Fruit fly (Drosophila melanogaster): Measurements from ENCODE around the gene emei.
A peak's percentile ranks its signal among the peaks of the same experiment; 100 is the strongest.

Gene emei

DNA sequence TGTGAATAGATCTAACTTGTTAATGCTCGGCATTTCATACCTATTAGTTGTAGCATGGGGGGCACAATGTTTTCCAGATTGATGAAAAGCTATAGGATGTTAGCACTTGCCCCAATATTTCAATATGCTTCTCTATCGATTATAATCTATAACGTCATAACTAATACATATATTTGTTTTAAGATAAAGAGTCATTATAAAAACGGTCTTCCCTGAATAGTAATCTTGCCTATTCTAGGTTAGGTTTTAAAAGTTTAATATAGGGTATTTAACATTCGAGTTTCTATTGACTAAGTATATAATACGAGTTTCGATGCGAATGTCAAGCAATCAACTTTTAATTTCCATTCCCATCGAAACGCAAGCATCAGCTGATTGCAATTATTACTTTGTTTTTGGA is 48.3 kb upstream of the emei start, which contains the start of the genes CG6321 and Blos2 (continued):
- peak; percentile 58 for TF ChIP-seq E2f2 (GFP tag; IDR thresholded peaks at IDR 0.05)
- peak; percentile 61 for TF ChIP-seq CG15011 (GFP tag; optimal IDR thresholded peaks at IDR 0.05)
- TF ChIP-seq CG3407 (GFP tag; optimal IDR thresholded peaks at IDR 0.05) = peak; percentile 24
- peak; percentile 55 for TF ChIP-seq ttk (GFP tag; IDR thresholded peaks at IDR 0.05)
- TF ChIP-seq Bteb2 (GFP tag; optimal IDR thresholded peaks at IDR 0.05) = peak; percentile 57
- TF ChIP-seq CG30431 (GFP tag; optimal IDR thresholded peaks at IDR 0.05) = no peak
- peak; percentile 81 for TF ChIP-seq MBD-R2 (GFP tag; IDR thresholded peaks at IDR 0.05)
- peak; percentile 38; the same call in 1 of the 2 replicates for TF ChIP-seq CG4730 (GFP tag; IDR thresholded peaks at IDR 0.05)
- no peak for TF ChIP-seq Lim3 (GFP tag; IDR thresholded peaks at IDR 0.05)
- TF ChIP-seq stc (GFP tag; IDR thresholded peaks at IDR 0.05) = peak; percentile 79
- no peak for TF ChIP-seq CG6272 (GFP tag; IDR thresholded peaks at IDR 0.05)
- 0 out of 2 replicates have a peak, but pooled peaks have one; percentile 5 for TF ChIP-seq CG32772 (GFP tag; IDR thresholded peaks at IDR 0.05)
- no peak for TF ChIP-seq pb (GFP tag; optimal IDR thresholded peaks at IDR 0.05)
- TF ChIP-seq CHES-1-like (GFP tag; optimal IDR thresholded peaks at IDR 0.05) = peak; percentile 11
- TF ChIP-seq br (optimal IDR thresholded peaks at IDR 0.05) = no peak
- TF ChIP-seq disco-r (GFP tag; optimal IDR thresholded peaks at IDR 0.05) = no peak
- TF ChIP-seq Oli (tag; optimal IDR thresholded peaks at IDR 0.05) = peak; percentile 78
- TF ChIP-seq CG10959 (GFP tag; IDR thresholded peaks at IDR 0.05) = peak; percentile 27; the same call in 1 of the 2 replicates
- peak; percentile 50 for TF ChIP-seq CG11247 (GFP tag; IDR thresholded peaks at IDR 0.05)
- no peak for TF ChIP-seq Bdp1 (GFP tag; optimal IDR thresholded peaks at IDR 0.05)
- TF ChIP-seq CG14667 (GFP tag; IDR thresholded peaks at IDR 0.05) = no peak
- peak; percentile 82 for TF ChIP-seq CG14710 (tag; optimal IDR thresholded peaks at IDR 0.05)
- TF ChIP-seq crol (GFP tag; IDR thresholded peaks at IDR 0.05) = no peak
- TF ChIP-seq sd (tag; optimal IDR thresholded peaks at IDR 0.05) = peak; percentile 67
- TF ChIP-seq Trl (optimal IDR thresholded peaks at IDR 0.05) = no peak
- TF ChIP-seq Trl (GFP tag; optimal IDR thresholded peaks at IDR 0.05) = peak; percentile 45
- TF ChIP-seq seq (GFP tag; IDR thresholded peaks at IDR 0.05) = peak; percentile 16; the same call in 1 of the 2 replicates
- TF ChIP-seq Drgx (GFP tag; IDR thresholded peaks at IDR 0.05) = peak; percentile 77
- TF ChIP-seq Atf3 (GFP tag; optimal IDR thresholded peaks at IDR 0.05) = no peak
- no peak; the same call in 1 of the 2 replicates for TF ChIP-seq Awh (GFP tag; IDR thresholded peaks at IDR 0.05)
- TF ChIP-seq Opbp (GFP tag; IDR thresholded peaks at IDR 0.05; ENCODE audit: partially characterized antibody) = no peak
- TF ChIP-seq Side (GFP tag; optimal IDR thresholded peaks at IDR 0.05) = peak; percentile 38
- peak; percentile 55; the same call in 1 of the 2 replicates for TF ChIP-seq chm (GFP tag; IDR thresholded peaks at IDR 0.05)
- TF ChIP-seq CG12236 (GFP tag; optimal IDR thresholded peaks at IDR 0.05) = peak; percentile 18
- peak in 1 of 2 experiments; percentile 83 for TF ChIP-seq eve (GFP tag; optimal IDR thresholded peaks at IDR 0.05)
- TF ChIP-seq CG1832 (GFP tag; optimal IDR thresholded peaks at IDR 0.05) = no peak
- TF ChIP-seq luna (GFP tag; optimal IDR thresholded peaks at IDR 0.05) = no peak
- TF ChIP-seq CG2202 (tag; optimal IDR thresholded peaks at IDR 0.05) = peak; percentile 32
- peak; percentile 73 for TF ChIP-seq CG4424 (GFP tag; optimal IDR thresholded peaks at IDR 0.05)
- no peak for TF ChIP-seq Jarid2 (GFP tag; optimal IDR thresholded peaks at IDR 0.05)
- no peak for TF ChIP-seq trh (GFP tag; optimal IDR thresholded peaks at IDR 0.05)
- TF ChIP-seq Camta (GFP tag; optimal IDR thresholded peaks at IDR 0.05) = peak; percentile 19
- no peak for TF ChIP-seq crc (GFP tag; optimal IDR thresholded peaks at IDR 0.05)
- peak; percentile 57 for TF ChIP-seq CG13624 (GFP tag; optimal IDR thresholded peaks at IDR 0.05)
- TF ChIP-seq CG10274 (GFP tag; optimal IDR thresholded peaks at IDR 0.05) = peak; percentile 24
- TF ChIP-seq ATbp (GFP tag; optimal IDR thresholded peaks at IDR 0.05) = peak; percentile 64
- TF ChIP-seq Optix (GFP tag; IDR thresholded peaks at IDR 0.05) = no peak
- TF ChIP-seq nerfin-2 (GFP tag; IDR thresholded peaks at IDR 0.05; ENCODE audit: partially characterized antibody) = no peak
- TF ChIP-seq CG6854 (GFP tag; optimal IDR thresholded peaks at IDR 0.05) = peak; percentile 80
- peak; percentile 29 for TF ChIP-seq CG31388 (GFP tag; optimal IDR thresholded peaks at IDR 0.05)
- TF ChIP-seq H15 (GFP tag; IDR thresholded peaks at IDR 0.05) = 0 out of 3 replicates have a peak, but pooled peaks have one; percentile 27
- TF ChIP-seq nau (GFP tag; optimal IDR thresholded peaks at IDR 0.05) = peak; percentile 63
- TF ChIP-seq Abd-B (GFP tag; optimal IDR thresholded peaks at IDR 0.05) = peak; percentile 76
